Worm (Caenorhabditis elegans) whole organism, dauer: ENCODE data around the gene cut-4.

Experiments
- unc-62 ChIP-seq: sonication (generic microtip); optimal IDR thresholded peaks from 2 replicates; lab custom pipeline; 2017; ENCODE audit warnings: missing biosample characterization, missing genetic modification reagents, missing genetic modification characterization

The cut-4 gene

DNA sequence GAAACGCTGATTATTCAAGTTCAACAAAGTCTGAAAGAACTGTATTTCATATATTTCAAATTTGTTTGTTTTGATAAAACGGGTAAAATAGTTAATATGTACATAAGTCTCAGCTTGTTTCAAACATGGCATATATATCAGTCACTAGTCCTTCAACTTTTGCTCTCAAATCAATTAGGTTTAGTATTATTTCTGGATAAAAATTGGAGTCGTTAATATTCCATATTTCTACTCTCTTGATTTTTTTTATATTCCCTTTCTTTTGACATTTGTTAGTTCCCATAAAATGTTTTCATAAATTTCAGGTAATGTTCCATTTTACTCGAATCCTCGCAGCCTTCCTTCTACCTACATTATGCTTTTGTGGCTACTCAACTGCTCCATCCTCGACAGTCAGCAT lies at the start of gene cut-4:
Gene cut-4 (plus strand): TSS at position 301 of the 400 bp plus-strand sequence.
- TF ChIP-seq unc-62 (GFP tag; lab: Kevin White, UChicago), result no peak

DNA sequence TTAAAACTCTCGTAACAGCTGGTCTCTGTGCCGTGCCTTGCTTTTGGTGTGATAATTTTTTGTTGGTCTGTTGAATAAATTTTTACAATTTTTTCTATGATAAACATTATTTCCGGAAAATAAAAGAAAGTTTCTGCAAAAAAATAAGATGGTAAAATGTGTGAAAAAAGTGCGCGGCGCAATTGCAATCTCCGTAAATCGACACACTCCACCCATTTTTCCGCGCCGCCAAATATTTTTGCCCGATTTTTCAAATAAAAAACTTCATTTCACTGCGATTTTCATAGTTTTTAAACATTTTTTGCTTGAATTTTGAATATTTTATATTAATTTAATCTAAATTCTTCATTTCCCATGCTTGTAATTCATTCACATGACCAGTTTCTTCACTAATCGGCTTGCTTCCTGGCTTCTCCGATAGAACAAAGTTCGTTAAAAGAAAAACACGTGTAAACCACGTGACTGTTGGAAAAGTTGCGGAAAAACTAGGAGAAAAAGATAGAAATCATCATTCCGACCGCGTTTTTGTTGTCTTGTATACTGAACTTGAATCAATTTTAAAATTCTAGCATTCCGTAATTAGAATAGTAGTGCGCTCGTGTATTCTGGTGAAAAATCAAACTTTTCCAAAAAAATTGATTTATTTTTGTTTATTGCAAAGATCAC lies 47.8 kb upstream of the cut-4 start:
- no peak for TF ChIP-seq unc-62 (GFP tag; lab: Kevin White, UChicago)

DNA sequence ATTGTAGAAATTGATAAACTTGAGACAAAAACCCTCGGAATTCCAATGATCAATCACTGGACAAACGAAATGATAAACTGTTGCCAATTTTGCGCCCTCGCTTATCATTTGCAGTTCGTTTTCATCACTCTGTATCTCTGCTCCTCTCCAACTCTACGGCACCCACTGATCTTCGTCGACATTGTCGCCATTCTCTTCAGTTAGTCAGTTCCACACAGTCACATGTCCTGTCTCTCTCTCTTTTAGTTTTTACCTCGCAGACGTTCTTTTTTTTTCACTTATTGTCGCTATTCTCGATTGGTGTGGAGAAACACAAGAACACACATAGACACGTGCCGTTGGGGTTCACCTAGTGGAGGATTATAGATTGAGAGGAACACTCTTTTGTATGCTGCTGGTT lies 46.9 kb upstream of the cut-4 start:
- no peak for TF ChIP-seq unc-62 (GFP tag; lab: Kevin White, UChicago)

DNA sequence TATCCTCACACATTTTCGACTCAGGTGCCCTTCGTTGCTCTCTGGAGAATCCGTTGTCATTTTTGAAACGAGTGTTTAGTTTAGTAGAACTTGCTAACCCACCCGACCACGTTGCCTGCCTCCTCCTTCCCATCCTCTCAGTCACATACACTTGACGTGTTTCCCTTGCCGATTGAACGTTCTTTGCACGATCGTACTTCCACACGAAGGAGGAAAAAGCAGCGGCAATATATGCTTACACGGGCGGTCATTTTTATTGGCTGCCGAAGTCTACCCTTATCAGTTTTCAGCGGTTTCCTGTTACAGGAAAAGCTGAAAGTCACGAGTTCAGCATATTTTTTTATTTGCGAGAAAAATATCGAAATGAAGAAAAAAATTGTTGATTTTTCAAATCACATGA lies 46.2 kb upstream of the cut-4 start:
- no peak for TF ChIP-seq unc-62 (GFP tag; lab: Kevin White, UChicago)

DNA sequence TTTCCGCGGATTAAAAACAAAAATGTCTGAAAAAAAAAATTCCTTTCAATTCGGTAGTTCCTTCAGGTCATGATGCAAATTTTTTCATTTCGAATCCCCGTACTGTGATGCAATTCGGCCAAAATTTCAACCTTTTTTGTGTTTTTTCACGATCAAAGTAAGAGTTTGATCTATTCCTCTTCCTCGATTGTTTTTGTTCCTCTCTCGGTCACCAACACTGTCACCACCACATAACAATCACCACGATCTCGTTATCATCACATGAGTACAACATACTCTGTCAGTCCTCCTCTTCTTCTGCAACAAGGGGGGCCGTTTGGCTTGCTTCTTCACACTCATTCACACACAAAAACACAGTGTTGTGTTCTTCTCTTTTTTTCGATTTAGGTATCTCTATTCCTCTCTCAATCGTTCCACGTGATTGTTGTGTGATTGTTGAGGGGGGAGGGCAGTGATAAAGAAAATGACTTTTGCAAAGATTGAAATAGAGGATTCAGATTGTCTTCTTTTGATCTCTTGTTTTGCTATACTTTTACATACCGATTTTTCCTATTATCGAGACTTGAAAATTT lies 45.6 kb upstream of the cut-4 start:
- TF ChIP-seq unc-62 (GFP tag; lab: Kevin White, UChicago), result no peak

DNA sequence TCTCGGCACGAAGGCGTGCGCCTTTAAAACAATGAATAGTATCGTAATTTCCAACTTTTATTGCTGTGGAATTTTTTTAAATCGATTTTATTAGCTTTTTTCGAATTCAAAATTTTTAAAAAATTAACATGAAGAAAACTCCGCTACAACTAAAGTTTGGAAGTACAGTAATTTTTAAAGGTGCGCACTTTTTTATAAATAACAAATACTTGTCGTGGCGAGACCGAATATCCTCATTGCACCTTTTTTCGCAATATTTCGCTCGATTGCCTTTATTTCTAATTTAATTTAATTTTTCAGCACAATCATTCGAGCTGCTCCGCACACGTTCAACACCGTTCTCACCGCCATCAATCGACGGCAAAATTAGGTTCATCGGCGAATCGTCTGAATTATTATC lies 45.1 kb upstream of the cut-4 start, which contains the start of the genes T09F3.2 and T09F3.7:
Gene T09F3.2 (plus strand): TSS at position 301 of the 400 bp plus-strand sequence.
Gene T09F3.7 (plus strand): TSS at position 315 of the 400 bp plus-strand sequence.
- no peak for TF ChIP-seq unc-62 (GFP tag; lab: Kevin White, UChicago)

DNA sequence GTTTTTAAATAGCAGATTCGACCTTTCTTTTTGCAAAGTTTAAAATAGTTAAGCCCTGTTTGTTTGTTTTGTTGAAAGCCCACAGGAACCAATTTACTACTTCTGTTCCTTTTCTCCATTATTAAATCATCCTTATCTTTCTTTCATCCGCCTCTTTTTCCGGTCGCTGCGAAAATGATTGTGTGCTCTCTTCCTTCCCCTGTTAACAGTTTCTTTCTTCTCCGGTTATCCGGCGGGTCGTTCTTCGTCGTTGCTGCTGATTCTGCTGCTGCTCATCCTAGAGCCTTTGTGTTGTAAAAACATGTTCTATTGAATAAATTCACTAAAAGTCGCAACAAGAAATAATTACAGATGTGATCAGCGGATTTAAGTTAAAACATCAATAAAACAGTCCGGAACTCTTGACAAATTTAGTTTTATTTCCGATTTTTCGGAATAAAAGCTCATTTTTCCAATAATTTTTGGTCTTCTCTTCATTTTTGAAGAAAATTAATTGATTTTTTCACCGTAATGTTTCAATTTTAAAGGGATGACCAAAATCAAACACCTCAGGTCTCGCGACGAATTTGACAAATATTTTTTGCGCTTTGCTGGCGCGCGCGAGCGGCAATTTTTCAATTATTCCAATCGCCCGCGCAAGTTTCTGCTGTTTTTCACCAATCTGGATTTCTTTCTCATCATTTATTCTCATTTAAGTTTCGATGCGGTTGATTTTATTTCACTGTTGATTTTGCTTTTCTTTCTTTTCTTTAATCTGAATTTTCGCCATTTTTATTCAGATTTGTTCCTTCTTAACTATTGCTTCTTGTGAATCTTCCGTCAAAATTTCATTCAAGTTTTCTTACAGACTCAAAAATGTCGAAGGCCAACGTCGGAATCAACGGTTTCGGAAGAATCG lies 42.4 kb upstream of the cut-4 start, which contains the start of gene gpd-1:
Gene gpd-1 (plus strand): TSS at position 848 of the 898 bp plus-strand sequence.
- no peak for TF ChIP-seq unc-62 (GFP tag; lab: Kevin White, UChicago)

DNA sequence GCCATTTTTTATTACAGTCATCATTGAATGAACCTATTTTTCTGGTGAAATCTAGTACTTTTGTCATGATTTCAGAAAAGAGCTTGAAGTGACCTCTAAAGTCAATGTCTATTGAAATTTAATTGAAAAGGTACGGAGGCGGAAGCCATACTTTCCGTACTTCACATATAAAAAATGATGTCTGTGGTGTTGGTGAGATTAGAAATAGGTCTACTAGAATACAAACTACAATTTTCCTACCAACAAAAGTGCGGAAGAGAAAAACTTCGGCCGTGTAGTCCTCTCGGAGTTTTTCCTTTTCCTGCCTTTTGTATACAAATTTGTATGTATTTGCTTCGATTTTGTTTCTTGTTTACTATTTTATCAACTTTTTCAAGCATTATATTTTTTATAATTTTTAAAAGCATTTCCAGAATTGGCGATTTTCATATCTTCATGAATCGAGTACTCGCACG lies 40.6 kb upstream of the cut-4 start, which contains the start of gene T09F3.4:
Gene T09F3.4 (plus strand): TSS at position 405 of the 455 bp plus-strand sequence.
- TF ChIP-seq unc-62 (GFP tag; lab: Kevin White, UChicago), result no peak

DNA sequence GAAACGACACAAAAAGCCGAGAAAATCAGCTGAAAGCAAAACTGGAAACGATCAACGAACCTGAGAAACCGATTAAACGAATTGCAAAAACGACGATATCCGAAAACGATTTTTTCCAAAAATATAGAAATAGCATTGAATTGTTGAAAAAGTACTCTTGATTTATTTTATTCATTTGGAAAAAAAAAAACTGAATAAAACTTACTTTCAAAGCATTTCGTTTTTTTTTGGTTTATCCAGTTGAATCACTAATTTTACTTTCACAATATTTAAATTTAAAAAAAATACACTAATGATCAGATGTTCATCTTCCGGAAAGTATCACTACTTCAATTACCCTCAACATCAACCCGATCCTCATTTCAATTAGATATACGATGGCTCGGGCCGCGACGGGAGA lies 39.4 kb upstream of the cut-4 start, which contains the start of gene T09F3.5:
Gene T09F3.5 (plus strand): TSS at position 301 of the 400 bp plus-strand sequence.
- TF ChIP-seq unc-62 (GFP tag; lab: Kevin White, UChicago), result no peak

DNA sequence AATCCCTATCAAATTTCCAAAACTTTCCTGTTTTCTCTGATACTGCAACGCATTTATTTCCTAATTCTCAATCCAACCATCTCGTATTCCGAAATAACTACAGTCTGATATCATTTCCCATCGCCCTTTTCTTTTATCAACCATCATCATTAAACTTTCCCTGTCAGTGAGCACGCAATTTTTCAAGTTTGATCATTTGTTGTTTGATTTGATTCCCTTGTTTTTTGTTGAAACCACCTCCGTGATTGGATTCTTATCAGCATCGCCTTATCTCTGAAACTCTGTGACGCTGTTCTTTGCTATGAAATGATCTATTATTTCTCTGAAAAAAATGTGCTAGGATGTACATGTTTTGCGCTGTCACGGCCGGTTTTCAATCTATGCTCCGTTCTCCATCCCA lies 32.9 kb upstream of the cut-4 start:
- no peak for TF ChIP-seq unc-62 (GFP tag; lab: Kevin White, UChicago)

DNA sequence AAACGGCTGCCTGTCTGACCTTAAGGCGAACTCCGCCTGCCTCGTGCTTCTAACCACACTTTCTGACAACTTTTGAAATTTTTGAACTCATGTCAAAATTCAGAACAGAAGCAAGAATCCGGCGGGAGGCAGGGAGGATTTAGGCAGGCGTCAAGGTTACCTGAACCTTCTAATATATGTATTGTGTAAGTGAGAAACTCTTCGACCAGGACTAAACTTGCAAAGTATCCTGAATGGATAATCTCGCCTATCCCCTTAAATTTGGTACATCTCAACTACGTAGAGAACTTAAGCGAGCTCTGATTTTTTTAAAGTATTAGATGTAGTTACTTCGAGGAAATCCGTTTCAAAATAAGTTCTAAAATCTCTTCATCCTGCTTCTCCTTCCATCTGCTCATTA lies 24.9 kb upstream of the cut-4 start, which contains the start of gene E04D5.5:
Gene E04D5.5 (plus strand): TSS at position 301 of the 400 bp plus-strand sequence.
- no peak for TF ChIP-seq unc-62 (GFP tag; lab: Kevin White, UChicago)

DNA sequence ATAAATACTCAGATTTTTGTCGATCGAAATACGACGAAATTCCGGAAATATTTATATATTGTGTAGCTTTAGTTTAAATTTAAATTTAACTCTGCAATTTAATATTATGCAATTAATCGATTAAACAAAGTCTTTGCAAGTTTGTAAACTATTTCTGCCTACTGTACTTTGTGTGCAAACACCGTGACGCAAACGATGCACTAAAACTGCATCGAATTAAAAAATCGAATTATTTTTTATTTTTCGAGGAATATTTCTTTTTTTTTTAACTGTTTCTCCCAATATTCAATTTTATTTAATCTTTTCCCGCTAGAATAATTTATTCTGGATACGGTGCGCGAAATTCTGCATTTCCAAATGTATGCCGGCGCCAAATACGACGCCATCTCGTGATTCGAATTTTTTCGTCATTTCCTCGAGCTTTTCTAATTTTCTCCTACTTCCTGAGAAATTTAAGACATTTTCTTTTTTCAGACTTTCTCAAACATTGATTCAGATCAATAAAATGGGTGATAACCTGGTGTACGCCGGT lies 19.5 kb upstream of the cut-4 start, which contains the start of gene eif-2A:
Gene eif-2A (plus strand): TSS at position 469 of the 532 bp plus-strand sequence.
- TF ChIP-seq unc-62 (GFP tag; lab: Kevin White, UChicago), result no peak

DNA sequence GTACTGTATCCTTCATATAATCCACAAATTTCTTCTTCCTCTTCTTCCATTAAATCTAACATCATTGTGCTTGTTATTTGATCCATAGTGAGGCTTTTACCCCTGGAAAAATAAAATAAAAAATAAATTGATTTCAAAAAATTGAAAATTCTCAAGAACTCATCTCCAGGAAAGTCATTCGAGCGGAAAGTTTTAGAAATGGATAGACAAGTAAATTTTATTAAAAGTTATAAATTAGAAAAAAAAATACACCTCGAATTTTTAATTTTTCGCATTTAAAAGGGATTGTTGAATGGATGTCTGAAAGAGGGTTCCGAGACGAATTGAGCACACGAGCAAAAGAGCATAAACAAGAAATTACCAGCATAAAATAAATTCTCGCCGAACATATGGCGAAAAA lies 14.0 kb upstream of the cut-4 start, which contains the start of gene frpr-21:
Gene frpr-21 (minus strand): TSS at position 101 of the 400 bp plus-strand sequence.
- TF ChIP-seq unc-62 (GFP tag; lab: Kevin White, UChicago), result no peak

DNA sequence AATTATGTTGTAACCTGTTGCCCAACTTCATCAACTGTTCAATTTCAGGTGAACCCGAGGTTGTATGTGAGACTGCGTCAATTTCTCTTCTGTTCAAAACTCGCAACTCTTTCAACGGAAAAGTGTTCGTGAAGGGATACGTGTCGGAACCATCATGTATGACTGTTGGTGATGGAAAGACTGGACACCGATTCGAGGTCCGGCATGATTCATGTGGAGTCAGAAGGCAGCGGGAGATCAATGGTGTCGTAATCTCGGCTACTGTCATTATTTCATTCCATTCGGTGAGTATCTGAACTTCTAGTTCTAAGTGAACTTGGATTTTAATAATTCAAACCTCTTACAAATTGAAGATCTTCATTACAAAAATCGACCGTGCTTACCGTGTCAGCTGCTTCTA lies 1.9 kb downstream of the cut-4 start:
- no peak for TF ChIP-seq unc-62 (GFP tag; lab: Kevin White, UChicago)

DNA sequence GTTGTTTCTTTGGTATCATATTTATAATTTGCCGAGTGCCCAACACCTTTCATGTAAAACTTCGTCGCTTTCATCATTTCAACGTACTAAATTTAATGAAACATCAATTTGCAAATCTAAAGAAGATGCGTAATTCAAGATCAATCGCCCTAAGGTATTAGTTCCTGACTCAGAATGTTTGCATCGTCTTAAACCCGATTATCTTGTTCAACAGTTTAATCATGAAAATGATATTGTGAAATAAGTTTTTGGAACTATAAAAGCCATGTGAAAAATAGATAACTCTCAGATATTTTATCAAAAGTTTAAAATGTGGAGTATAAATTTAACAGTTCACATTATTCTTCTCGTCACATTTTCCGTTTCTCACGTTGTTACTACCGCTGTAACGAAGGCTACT lies 4.0 kb downstream of the cut-4 start, which contains the start of gene E04D5.4:
Gene E04D5.4 (plus strand): TSS at position 301 of the 400 bp plus-strand sequence.
- no peak for TF ChIP-seq unc-62 (GFP tag; lab: Kevin White, UChicago)
